Worm (Caenorhabditis elegans): ENCODE data around the gene str-263.

- no peak for TF ChIP-seq elt-3 (tag; optimal IDR thresholded peaks at IDR 0.05)
- no peak for TF ChIP-seq lsy-2 (tag; optimal IDR thresholded peaks at IDR 0.05)
- TF ChIP-seq zag-1 (tag; optimal IDR thresholded peaks at IDR 0.05): no peak
- TF ChIP-seq snpc-4 (tag; optimal IDR thresholded peaks at IDR 0.05): no peak
- no peak for TF ChIP-seq unc-62 (GFP tag; optimal IDR thresholded peaks at IDR 0.05)
- TF ChIP-seq unc-55 (GFP tag; optimal IDR thresholded peaks at IDR 0.05): no peak
- no peak for TF ChIP-seq nhr-23 (tag; optimal IDR thresholded peaks at IDR 0.05)
Observed at ce11 chrV:15629543-15629942, 16.6 kb downstream of the str-263 start, which contains the start of gene str-248.

Data from whole organism, L2 larva.